Worm (Caenorhabditis elegans): ENCODE data around the gene Y57A10A.5.

The Y57A10A.5 gene

ce11 chrII:12185710-12186109, 31.4 kb downstream of the Y57A10A.5 start, which contains the start of gene Y57A10A.14:
Gene Y57A10A.14, plus strand, starts transcription at chrII:12185937.
- TF ChIP-seq ceh-24 (tag; optimal IDR thresholded peaks at IDR 0.05) (no peak), unc-42 (tag; optimal IDR thresholded peaks at IDR 0.05) (no peak), elt-2 (tag; optimal IDR thresholded peaks at IDR 0.05) (peak; percentile 91), madf-2 (tag; optimal IDR thresholded peaks at IDR 0.05) (no peak), sox-4 (tag; optimal IDR thresholded peaks at IDR 0.05) (no peak)

- TF ChIP-seq ztf-16 (tag; optimal IDR thresholded peaks at IDR 0.05) (no peak), ceh-24 (tag; optimal IDR thresholded peaks at IDR 0.05) (no peak), nfya-1 (tag; optimal IDR thresholded peaks at IDR 0.05) (no peak), ceh-48 (tag; optimal IDR thresholded peaks at IDR 0.05) (no peak), C08G9.2 (tag; optimal IDR thresholded peaks at IDR 0.05) (no peak), dmd-4 (tag; optimal IDR thresholded peaks at IDR 0.05; ENCODE audit: borderline replicate concordance) (no peak), sdc-2 (tag; optimal IDR thresholded peaks at IDR 0.05) (no peak), unc-42 (tag; optimal IDR thresholded peaks at IDR 0.05) (no peak), ceh-22 (tag; optimal IDR thresholded peaks at IDR 0.05) (no peak), hlh-13 (GFP tag; optimal IDR thresholded peaks at IDR 0.05) (no peak), hlh-6 (tag; optimal IDR thresholded peaks at IDR 0.05) (no peak), pat-9 (tag; optimal IDR thresholded peaks at IDR 0.05) (no peak), ama-1 (optimal IDR thresholded peaks at IDR 0.05) (no peak), fax-1 (tag; optimal IDR thresholded peaks at IDR 0.05) (no peak), pag-3 (tag; optimal IDR thresholded peaks at IDR 0.05; ENCODE audit: borderline replicate concordance) (no peak), fkh-6 (tag; optimal IDR thresholded peaks at IDR 0.05) (no peak), odd-2 (tag; optimal IDR thresholded peaks at IDR 0.05) (no peak), ceh-6 (GFP tag; optimal IDR thresholded peaks at IDR 0.05) (no peak), ceh-31 (tag; optimal IDR thresholded peaks at IDR 0.05) (no peak)
Measured at ce11 chrII:12186726-12187125, 32.4 kb downstream of the Y57A10A.5 start.

ce11 chrII:12189193-12189592, 34.9 kb downstream of the Y57A10A.5 start:
- TF ChIP-seq dve-1 (tag; optimal IDR thresholded peaks at IDR 0.05) (peak; percentile 43), tbx-2 (tag; optimal IDR thresholded peaks at IDR 0.05) (no peak)

ce11 chrII:12199209-12199608, 44.9 kb downstream of the Y57A10A.5 start:
- TF ChIP-seq pros-1 (tag; optimal IDR thresholded peaks at IDR 0.05) (no peak), K02D7.2 (tag; optimal IDR thresholded peaks at IDR 0.05) (no peak), unc-42 (tag; optimal IDR thresholded peaks at IDR 0.05) (no peak), pqm-1 (tag; optimal IDR thresholded peaks at IDR 0.05) (no peak), ceh-48 (tag; optimal IDR thresholded peaks at IDR 0.05) (peak; percentile 9), tbx-7 (tag; optimal IDR thresholded peaks at IDR 0.05) (no peak), odd-2 (tag; optimal IDR thresholded peaks at IDR 0.05) (no peak), ceh-30 (tag; optimal IDR thresholded peaks at IDR 0.05) (no peak), ceh-34 (tag; optimal IDR thresholded peaks at IDR 0.05) (no peak)

- TF ChIP-seq hlh-6 (tag; optimal IDR thresholded peaks at IDR 0.05): no peak
- TF ChIP-seq ceh-48 (tag; optimal IDR thresholded peaks at IDR 0.05): peak; percentile 4
Measured at ce11 chrII:12199912-12200637, 45.8 kb downstream of the Y57A10A.5 start, which contains the start of gene polg-1. Gene polg-1, minus strand, starts transcription at chrII:12199962.

ce11 chrII:12202281-12202680, 48.0 kb downstream of the Y57A10A.5 start, which contains the start of gene trpp-5:
Gene trpp-5, minus strand, starts transcription at chrII:12202381.
- TF ChIP-seq mec-3 (tag; optimal IDR thresholded peaks at IDR 0.05; ENCODE audit: borderline replicate concordance): no peak
- TF ChIP-seq ztf-16 (tag; optimal IDR thresholded peaks at IDR 0.05): no peak
- TF ChIP-seq dve-1 (tag; optimal IDR thresholded peaks at IDR 0.05): no peak
- TF ChIP-seq sox-2 (GFP tag; IDR thresholded peaks at IDR 0.05): no peak
- TF ChIP-seq ceh-2 (tag; optimal IDR thresholded peaks at IDR 0.05): no peak
- TF ChIP-seq pqm-1 (tag; optimal IDR thresholded peaks at IDR 0.05): no peak
- TF ChIP-seq ceh-45 (GFP tag; IDR thresholded peaks at IDR 0.05): no peak
